Worm (Caenorhabditis elegans) whole organism, young adult: ENCODE results near the gene mdt-9.
A peak's percentile ranks its signal among the peaks of the same experiment; 100 is the strongest.

Experiments
- B0019.2 ChIP-seq: fragments of 200-800 bp; sonication (Bioruptor generic); conservative IDR thresholded peaks from 2 replicates; pipeline ENCODE4 v1.3.6; 2022; ENCODE audit warnings: missing genetic modification reagents, missing genetic modification characterization, missing compliant biosample characterization
- C06A6.2 ChIP-seq: fragments of 200-800 bp; sonication (Bioruptor generic); conservative IDR thresholded peaks from 2 replicates; pipeline ENCODE4 v1.3.6; 2022; ENCODE audit warnings: missing genetic modification characterization, missing compliant biosample characterization
- F10E7.11 ChIP-seq: sonication (generic microtip); optimal IDR thresholded peaks from 2 replicates; lab custom pipeline; 2017; ENCODE audit warnings: mild to moderate bottlenecking, missing genetic modification characterization, moderate library complexity, missing compliant biosample characterization
- F52B5.7 ChIP-seq: sonication (generic microtip); optimal IDR thresholded peaks from 2 replicates; lab custom pipeline; 2016; ENCODE audit warnings: mild to moderate bottlenecking, missing genetic modification characterization, missing compliant biosample characterization
- F57A8.1 ChIP-seq: fragments of 200-800 bp; sonication (Bioruptor generic); optimal IDR thresholded peaks from 2 replicates; lab custom pipeline; 2018; ENCODE audit warnings: mild to moderate bottlenecking, missing genetic modification characterization, moderate library complexity, missing compliant biosample characterization
- Y56A3A.18 ChIP-seq: fragments of 200-800 bp; sonication (Bioruptor generic); IDR thresholded peaks from 2 replicates; pipeline ENCODE4 v1.3.6; 2022; ENCODE audit warnings: missing genetic modification reagents, missing genetic modification characterization, missing compliant biosample characterization
- Y79H2A.3 ChIP-seq: fragments of 200-800 bp; sonication (Bioruptor generic); conservative IDR thresholded peaks from 2 replicates; pipeline ENCODE4 v1.3.6; 2022; ENCODE audit warnings: missing genetic modification reagents, missing genetic modification characterization, missing compliant biosample characterization
- aptf-3 ChIP-seq: fragments of 200-800 bp; sonication (Bioruptor generic); IDR thresholded peaks from 2 replicates; pipeline ENCODE4 v1.3.6; 2022; ENCODE audit warnings: missing genetic modification characterization, missing compliant biosample characterization
- atf-7 ChIP-seq: sonication (generic microtip); optimal IDR thresholded peaks from 2 replicates; lab custom pipeline; 2017; ENCODE audit warnings: mild to moderate bottlenecking, missing genetic modification characterization, missing compliant biosample characterization
- attf-5 ChIP-seq: fragments of 200-800 bp; sonication (Bioruptor generic); optimal IDR thresholded peaks from 2 replicates; lab custom pipeline; 2018; ENCODE audit warnings: mild to moderate bottlenecking, missing genetic modification characterization, missing compliant biosample characterization
- bed-1 ChIP-seq: fragments of 200-800 bp; sonication (Bioruptor generic); IDR thresholded peaks from 2 replicates; pipeline ENCODE4 v1.3.6; 2022; ENCODE audit warnings: missing genetic modification reagents, missing genetic modification characterization, missing compliant biosample characterization
- bed-2 ChIP-seq: fragments of 200-800 bp; sonication (Bioruptor generic); IDR thresholded peaks from 2 replicates; pipeline ENCODE4 v1.3.6; 2022; ENCODE audit warnings: missing genetic modification reagents, missing genetic modification characterization, missing compliant biosample characterization
- ccch-3 ChIP-seq: fragments of 200-800 bp; sonication (Bioruptor generic); optimal IDR thresholded peaks from 2 replicates; lab custom pipeline; 2018; ENCODE audit warnings: mild to moderate bottlenecking, missing genetic modification characterization, missing compliant biosample characterization
- ceh-40 ChIP-seq: fragments of 200-800 bp; sonication (Bioruptor generic); IDR thresholded peaks from 2 replicates; pipeline ENCODE4 v1.3.6; 2022; ENCODE audit warnings: missing genetic modification characterization, missing compliant biosample characterization
- die-1 ChIP-seq: sonication (generic microtip); optimal IDR thresholded peaks from 2 replicates; lab custom pipeline; 2016; ENCODE audit warnings: missing genotype, mild to moderate bottlenecking, missing genetic modification characterization, missing compliant biosample characterization
- dpff-1 ChIP-seq: sonication (generic microtip); optimal IDR thresholded peaks from 2 replicates; lab custom pipeline; 2017; ENCODE audit warnings: mild to moderate bottlenecking, missing genetic modification characterization, missing compliant biosample characterization
- efl-1 ChIP-seq: fragments of 150-350 bp; optimal IDR thresholded peaks from 2 replicates; lab custom pipeline; 2014; ENCODE audit warnings: missing biosample characterization, missing genetic modification reagents, missing genetic modification characterization
- egrh-3 ChIP-seq: fragments of 200-800 bp; sonication (Bioruptor generic); IDR thresholded peaks from 2 replicates; pipeline ENCODE4 v1.3.6; 2022; ENCODE audit warnings: missing genetic modification reagents, missing genetic modification characterization, missing compliant biosample characterization
- ets-4 ChIP-seq: fragments of 200-800 bp; sonication (Bioruptor generic); optimal IDR thresholded peaks from 2 replicates; lab custom pipeline; 2018; ENCODE audit warnings: mild to moderate bottlenecking, missing genetic modification characterization, missing compliant biosample characterization
- hmg-1.2 ChIP-seq: fragments of 200-800 bp; sonication (Bioruptor generic); IDR thresholded peaks from 2 replicates; pipeline ENCODE4 v1.3.6; 2022; ENCODE audit warnings: missing genetic modification reagents, missing genetic modification characterization, missing compliant biosample characterization
- hmg-20 ChIP-seq: fragments of 200-800 bp; sonication (Bioruptor generic); IDR thresholded peaks from 2 replicates; pipeline ENCODE4 v1.3.6; 2022; ENCODE audit warnings: missing genetic modification reagents, missing genetic modification characterization, missing compliant biosample characterization
- hrde-1 ChIP-seq: sonication (generic microtip); optimal IDR thresholded peaks from 2 replicates; lab custom pipeline; 2016; ENCODE audit warnings: missing genetic modification characterization, mild to moderate bottlenecking, missing compliant biosample characterization, moderate library complexity, missing genotype, missing genetic modification reagents, borderline replicate concordance
- let-526 ChIP-seq: fragments of 200-800 bp; sonication (Bioruptor generic); IDR thresholded peaks from 2 replicates; pipeline ENCODE4 v1.3.6; 2022; ENCODE audit warnings: missing genetic modification reagents, missing genetic modification characterization, missing compliant biosample characterization
- let-607 ChIP-seq, 2 experiments: fragments of 200-800 bp in 1 of 2; sonication (Bioruptor generic) in 1 of 2; sonication (generic microtip) in 1 of 2; optimal IDR thresholded peaks; 2 replicates each; lab custom pipeline; 2016 to 2018; ENCODE audit warnings: mild to moderate bottlenecking in 2 of 2, missing compliant biosample characterization in 2 of 2, missing genetic modification characterization in 2 of 2, moderate library complexity in 2 of 2, missing genotype in 1 of 2
- lin-35 ChIP-seq, 3 experiments: fragments of 150-350 bp in 2 of 3; sonication (generic microtip) in 1 of 3; optimal IDR thresholded peaks; 2 replicates each; lab custom pipeline; 2014 to 2018; ENCODE audit warnings: missing biosample characterization in 3 of 3, missing genetic modification characterization in 3 of 3, missing genetic modification reagents in 3 of 3
- lin-54 ChIP-seq: fragments of 200-800 bp; sonication (Bioruptor generic); optimal IDR thresholded peaks from 2 replicates; lab custom pipeline; 2018; ENCODE audit warnings: mild to moderate bottlenecking, missing genetic modification characterization, missing compliant biosample characterization
- madf-3 ChIP-seq: fragments of 200-800 bp; sonication (Bioruptor generic); IDR thresholded peaks from 2 replicates; pipeline ENCODE4 v1.3.6; 2022; ENCODE audit warnings: missing genetic modification reagents, missing genetic modification characterization, missing compliant biosample characterization
- madf-8 ChIP-seq: fragments of 200-800 bp; sonication (Bioruptor generic); conservative IDR thresholded peaks from 2 replicates; pipeline ENCODE4 v1.3.6; 2022; ENCODE audit warnings: missing genetic modification reagents, missing genetic modification characterization, missing compliant biosample characterization
- mcd-1 ChIP-seq: fragments of 200-800 bp; sonication (Bioruptor generic); IDR thresholded peaks from 2 replicates; pipeline ENCODE4 v1.3.6; 2022; ENCODE audit warnings: missing genetic modification reagents, missing genetic modification characterization, missing compliant biosample characterization
- mxl-1 ChIP-seq: sonication (generic microtip); optimal IDR thresholded peaks from 2 replicates; lab custom pipeline; 2016; ENCODE audit warnings: missing genetic modification characterization, missing compliant biosample characterization
- nfyb-1 ChIP-seq: fragments of 200-800 bp; sonication (Bioruptor generic); IDR thresholded peaks from 2 replicates; pipeline ENCODE4 v1.3.6; 2022; ENCODE audit warnings: missing genetic modification reagents, missing genetic modification characterization, missing compliant biosample characterization
- nhr-120 ChIP-seq: fragments of 200-800 bp; sonication (Bioruptor generic); IDR thresholded peaks from 2 replicates; pipeline ENCODE4 v1.3.6; 2022; ENCODE audit warnings: missing genetic modification characterization, missing compliant biosample characterization
- nhr-27 ChIP-seq: fragments of 200-800 bp; sonication (Bioruptor generic); optimal IDR thresholded peaks from 2 replicates; lab custom pipeline; 2018; ENCODE audit warnings: mild to moderate bottlenecking, missing genetic modification characterization, moderate library complexity, missing compliant biosample characterization
- nhr-90 ChIP-seq: sonication (generic microtip); optimal IDR thresholded peaks from 2 replicates; lab custom pipeline; 2016; ENCODE audit warnings: missing genotype, mild to moderate bottlenecking, missing genetic modification characterization, missing compliant biosample characterization
- pbrm-1 ChIP-seq: fragments of 200-800 bp; sonication (Bioruptor generic); IDR thresholded peaks from 2 replicates; pipeline ENCODE4 v1.3.6; 2022; ENCODE audit warnings: missing genetic modification reagents, missing genetic modification characterization, missing compliant biosample characterization
- rec-8 ChIP-seq, 2 experiments: sonication (generic microtip); optimal IDR thresholded peaks; 2 replicates each; lab custom pipeline; 2016; ENCODE audit warnings: mild to moderate bottlenecking in 2 of 2, missing genetic modification characterization in 2 of 2, missing genetic modification reagents in 2 of 2, missing genotype in 2 of 2, missing biosample characterization in 1 of 2, missing compliant biosample characterization in 1 of 2, moderate library complexity in 1 of 2
- rpc-1 ChIP-seq, 2 experiments: fragments of 150-350 bp in 1 of 2; sonication (generic microtip) in 1 of 2; optimal IDR thresholded peaks; 2 replicates each; lab custom pipeline; 2014 to 2018; ENCODE audit warnings: missing biosample characterization in 1 of 2, missing genetic modification characterization in 1 of 2, missing genetic modification reagents in 1 of 2, missing genotype in 1 of 2
- snpc-1.1 ChIP-seq: sonication (generic microtip); optimal IDR thresholded peaks from 2 replicates; lab custom pipeline; 2017; ENCODE audit warnings: missing genetic modification characterization, mild to moderate bottlenecking, missing compliant biosample characterization, antibody characterized with exemption, moderate library complexity, missing genotype, missing genetic modification reagents; ENCODE audit not compliant: insufficient read depth
- snpc-3.4 ChIP-seq: sonication (generic microtip); optimal IDR thresholded peaks from 2 replicates; lab custom pipeline; 2017; ENCODE audit warnings: missing genetic modification characterization, mild to moderate bottlenecking, missing compliant biosample characterization, antibody characterized with exemption, moderate library complexity, missing genotype, missing genetic modification reagents
- snpc-4 ChIP-seq, 5 experiments: fragments of 150-350 bp in 1 of 5; sonication (generic microtip) in 4 of 5; optimal IDR thresholded peaks; 2 replicates each; lab custom pipeline; 2014 to 2018; ENCODE audit warnings: missing genetic modification characterization in 5 of 5, missing biosample characterization in 3 of 5, antibody characterized with exemption in 2 of 5, mild to moderate bottlenecking in 2 of 5, missing compliant biosample characterization in 2 of 5, missing genotype in 2 of 5, moderate library complexity in 2 of 5, missing genetic modification reagents in 1 of 5
- sptf-2 ChIP-seq: fragments of 200-800 bp; sonication (Bioruptor generic); optimal IDR thresholded peaks from 2 replicates; lab custom pipeline; 2018; ENCODE audit warnings: mild to moderate bottlenecking, missing genetic modification characterization, missing compliant biosample characterization
- unc-62 ChIP-seq: fragments of 150-350 bp; optimal IDR thresholded peaks from 2 replicates; lab custom pipeline; 2014; ENCODE audit warnings: missing biosample characterization, missing genetic modification reagents, missing genetic modification characterization
- xnd-1 ChIP-seq: sonication (generic microtip); optimal IDR thresholded peaks from 2 replicates; lab custom pipeline; 2016; ENCODE audit warnings: missing genotype, missing genetic modification reagents, missing genetic modification characterization, missing compliant biosample characterization
- zfh-2 ChIP-seq: fragments of 200-800 bp; sonication (Bioruptor generic); conservative IDR thresholded peaks from 2 replicates; pipeline ENCODE4 v1.3.6; 2022; ENCODE audit warnings: missing genetic modification reagents, missing genetic modification characterization, missing compliant biosample characterization
- zim-3 ChIP-seq: sonication (generic microtip); optimal IDR thresholded peaks from 2 replicates; lab custom pipeline; 2017; ENCODE audit warnings: mild to moderate bottlenecking, missing genetic modification characterization, moderate library complexity, missing compliant biosample characterization
- ztf-22 ChIP-seq: fragments of 200-800 bp; sonication (Bioruptor generic); optimal IDR thresholded peaks from 2 replicates; lab custom pipeline; 2018; ENCODE audit warnings: mild to moderate bottlenecking, missing genetic modification characterization, moderate library complexity, missing compliant biosample characterization
- ztf-26 ChIP-seq: sonication (generic microtip); optimal IDR thresholded peaks from 2 replicates; lab custom pipeline; 2017; ENCODE audit warnings: missing genetic modification characterization, missing compliant biosample characterization

mdt-9 gene

DNA sequence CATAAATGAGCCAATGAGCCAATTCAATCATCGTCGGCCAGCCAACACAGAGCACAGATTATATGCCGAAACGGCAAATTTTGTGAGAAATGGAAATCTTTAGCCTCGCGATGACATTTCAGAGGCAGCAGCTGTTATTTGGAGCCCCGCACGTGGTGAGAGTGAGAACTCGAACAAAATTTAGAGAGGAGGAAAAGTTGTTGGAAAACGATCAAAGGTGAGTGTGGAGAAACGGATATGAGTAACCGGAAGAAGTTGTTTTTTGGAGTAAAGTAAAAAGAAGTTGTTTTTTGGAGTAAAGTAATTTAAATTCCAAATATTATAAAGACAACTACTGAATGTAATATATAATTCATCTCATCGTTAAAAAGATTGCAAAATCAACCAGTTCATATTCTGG is 12.5 kb downstream of the mdt-9 start, which contains the start of gene Y62E10A.13:
TSS of gene Y62E10A.13 (minus strand) at position 326 of the 400 bp plus-strand sequence.
- peak; percentile 14 for TF ChIP-seq snpc-1.1 (tag; lab: Kevin White, UChicago)
- TF ChIP-seq let-526 (GFP tag; lab: Robert Waterston, UW): no peak
- no peak for TF ChIP-seq snpc-4 (GFP tag; optimal IDR thresholded peaks at IDR 0.05; lab: Kevin White, UChicago)
- TF ChIP-seq snpc-4 (tag; optimal IDR thresholded peaks at IDR 0.05; lab: Kevin White, UChicago): peak in 2 of 4 experiments; percentile 8 to 62
- no peak for TF ChIP-seq xnd-1 (tag; lab: Kevin White, UChicago)
- peak; percentile 22 for TF ChIP-seq atf-7 (tag; lab: Kevin White, UChicago)
- no peak for TF ChIP-seq ccch-3 (GFP tag; lab: Kevin White, UChicago)
- TF ChIP-seq dpff-1 (tag; lab: Kevin White, UChicago): peak; percentile 25
- TF ChIP-seq aptf-3: no peak
- TF ChIP-seq nhr-90 (tag; lab: Kevin White, UChicago): no peak
- TF ChIP-seq rec-8 (tag; optimal IDR thresholded peaks at IDR 0.05; lab: Kevin White, UChicago): no peak
- no peak for TF ChIP-seq Y79H2A.3 (GFP tag; lab: Robert Waterston, UW)
- no peak for TF ChIP-seq attf-5 (GFP tag; lab: Kevin White, UChicago)
- no peak for TF ChIP-seq pbrm-1 (GFP tag; lab: Robert Waterston, UW)
- TF ChIP-seq lin-54 (GFP tag; lab: Kevin White, UChicago): peak; percentile 25
- no peak for TF ChIP-seq sptf-2 (GFP tag; lab: Kevin White, UChicago)
- TF ChIP-seq hmg-1.2: no peak
- TF ChIP-seq madf-3 (GFP tag; lab: Robert Waterston, UW): 0 out of 2 replicates have a peak, but pooled peaks have one; percentile 7
- TF ChIP-seq rpc-1 (optimal IDR thresholded peaks at IDR 0.05; lab: Kevin White, UChicago): no peak
- TF ChIP-seq rpc-1 (tag; optimal IDR thresholded peaks at IDR 0.05; lab: Kevin White, UChicago): no peak
- no peak for TF ChIP-seq die-1 (tag; lab: Kevin White, UChicago)
- TF ChIP-seq zfh-2 (GFP tag; lab: Robert Waterston, UW): no peak
- TF ChIP-seq hrde-1 (tag; lab: Kevin White, UChicago): peak; percentile 51
- TF ChIP-seq Y56A3A.18 (GFP tag; lab: Robert Waterston, UW): no peak
- no peak for TF ChIP-seq nhr-120 (GFP tag; lab: Robert Waterston, UW)
- TF ChIP-seq ceh-40: no peak
- TF ChIP-seq nhr-27 (tag; lab: Kevin White, UChicago): no peak
- no peak for TF ChIP-seq unc-62
- no peak for TF ChIP-seq mcd-1 (GFP tag; lab: Robert Waterston, UW)
- TF ChIP-seq nfyb-1 (GFP tag; lab: Robert Waterston, UW): no peak
- no peak for TF ChIP-seq B0019.2
- peak; percentile 53 for TF ChIP-seq F10E7.11 (tag; lab: Kevin White, UChicago)
- TF ChIP-seq F57A8.1 (GFP tag; lab: Kevin White, UChicago): no peak
- no peak for TF ChIP-seq ztf-26 (tag; lab: Kevin White, UChicago)
- no peak for TF ChIP-seq efl-1 (GFP tag; lab: Kevin White, UChicago)
- TF ChIP-seq ztf-22 (GFP tag; lab: Kevin White, UChicago): no peak
- TF ChIP-seq egrh-3: no peak
- peak; percentile 24 for TF ChIP-seq snpc-3.4 (tag; lab: Kevin White, UChicago)
- TF ChIP-seq madf-8: no peak
- no peak for TF ChIP-seq bed-2
- no peak for TF ChIP-seq mxl-1
- TF ChIP-seq lin-35 (GFP tag; optimal IDR thresholded peaks at IDR 0.05; lab: Kevin White, UChicago): no peak
- TF ChIP-seq ets-4 (GFP tag; lab: Kevin White, UChicago): no peak
- TF ChIP-seq hmg-20 (GFP tag; lab: Robert Waterston, UW): no peak
- TF ChIP-seq zim-3 (tag; lab: Kevin White, UChicago): no peak
- no peak for TF ChIP-seq let-607 (tag; optimal IDR thresholded peaks at IDR 0.05; lab: Kevin White, UChicago)
- TF ChIP-seq C06A6.2 (GFP tag; lab: Robert Waterston, UW): no peak
- 0 out of 2 replicates have a peak, but pooled peaks have one; percentile 34 for TF ChIP-seq bed-1
- no peak for TF ChIP-seq F52B5.7 (tag; lab: Kevin White, UChicago)
